Fruit fly (Drosophila melanogaster) whole organism, embryonic: ENCODE measurements around the gene CG1572.

ENCODE experiments used
- CG4360 ChIP-seq: fragments of 200-800 bp; sonication (Bioruptor generic); IDR thresholded peaks from 2 replicates; pipeline ENCODE4 v1.3.6; 2022; ENCODE audit warnings: missing biosample characterization, missing genetic modification characterization
- NC2α ChIP-seq: fragments of 200-800 bp; sonication (Bioruptor generic); optimal IDR thresholded peaks from 2 replicates; lab custom pipeline; 2016; ENCODE audit warnings: missing biosample characterization, missing genetic modification characterization
- Nf-YA ChIP-seq: fragments of 200-800 bp; sonication (Bioruptor generic); IDR thresholded peaks from 2 replicates; pipeline ENCODE4 v1.3.6; 2022; ENCODE audit warnings: missing biosample characterization, missing genetic modification characterization
- br ChIP-seq: fragments of >200 bp; optimal IDR thresholded peaks from 2 replicates; lab custom pipeline; 2017
- lbe ChIP-seq: fragments of 200-800 bp; sonication (Bioruptor generic); optimal IDR thresholded peaks from 2 replicates; lab custom pipeline; 2016; ENCODE audit warnings: missing biosample characterization, mild to moderate bottlenecking, missing genetic modification characterization
- nom ChIP-seq: fragments of 200-800 bp; sonication (Bioruptor generic); optimal IDR thresholded peaks from 2 replicates; lab custom pipeline; 2017; ENCODE audit warnings: missing biosample characterization, missing genetic modification characterization, mild to moderate bottlenecking, moderate library complexity, missing genetic modification reagents

Gene CG1572

DNA sequence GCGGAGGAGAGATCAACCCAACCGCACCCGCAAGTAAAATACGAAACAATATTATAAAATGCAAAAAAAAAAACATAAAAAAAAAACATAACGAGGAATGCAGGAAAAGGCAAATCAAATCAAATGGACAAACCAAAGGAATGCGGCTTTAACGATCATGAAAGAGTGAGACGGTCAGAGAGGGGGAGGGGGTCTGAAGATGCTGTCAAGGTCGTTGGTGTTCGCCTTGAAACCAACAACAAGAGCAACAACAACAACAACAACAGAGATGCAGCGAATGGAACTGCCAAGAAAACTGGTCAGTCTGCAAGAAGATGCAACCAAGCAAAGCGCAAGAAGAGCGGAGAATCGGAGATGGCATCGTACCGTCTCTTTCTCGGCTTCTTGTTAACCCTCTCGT lies 52.2 kb downstream of the CG1572 start:
- no peak for TF ChIP-seq NC2α (GFP tag; lab: Kevin White, UChicago)
- no peak for TF ChIP-seq br (lab: Kevin White, UChicago)
- no peak for TF ChIP-seq lbe
- no peak for TF ChIP-seq Nf-YA
- peak; percentile 58; the same call in 1 of the 2 replicates for TF ChIP-seq CG4360 (GFP tag; lab: Robert Waterston, UW)
- peak; percentile 0 for TF ChIP-seq nom (GFP tag; lab: Kevin White, UChicago)
